Fruit fly (Drosophila melanogaster) whole organism, wandering third instar larva: ENCODE measurements around the gene Ccn.

Source experiments
- Abd-B ChIP-seq: fragments of >200 bp; optimal IDR thresholded peaks from 2 replicates; lab custom pipeline; 2017; ENCODE audit warnings: missing biosample characterization, missing genetic modification characterization
- CG32264 ChIP-seq: fragments of 200-800 bp; sonication (Bioruptor generic); optimal IDR thresholded peaks from 2 replicates; lab custom pipeline; 2016; ENCODE audit warnings: missing biosample characterization, missing genetic modification characterization
- CG9705 ChIP-seq: fragments of 200-800 bp; sonication (Bioruptor generic); optimal IDR thresholded peaks from 2 replicates; lab custom pipeline; 2018; ENCODE audit warnings: missing biosample characterization, mild to moderate bottlenecking, missing genetic modification characterization
- CrebA ChIP-seq: fragments of 200-800 bp; sonication (Bioruptor generic); optimal IDR thresholded peaks from 2 replicates; lab custom pipeline; 2016; ENCODE audit warnings: missing biosample characterization, mild to moderate bottlenecking, missing genetic modification characterization, borderline replicate concordance
- Dif ChIP-seq: fragments of 200-275, 200-300 bp; sonication (Bioruptor generic); optimal IDR thresholded peaks from 2 replicates; lab custom pipeline; 2018; ENCODE audit warnings: missing biosample characterization, missing genetic modification characterization; ENCODE audit not compliant: partially characterized antibody
- HLH106 ChIP-seq: fragments of 200-800 bp; optimal IDR thresholded peaks from 3 replicates; lab custom pipeline; 2019; ENCODE audit warnings: missing biosample characterization, mild to moderate bottlenecking, missing genetic modification characterization, moderate library complexity
- Hnf4 ChIP-seq: fragments of 200-800 bp; sonication (Bioruptor generic); optimal IDR thresholded peaks from 2 replicates; lab custom pipeline; 2016; ENCODE audit warnings: missing biosample characterization, mild to moderate bottlenecking, missing genetic modification characterization
- Mio ChIP-seq: sonication (Bioruptor generic); optimal IDR thresholded peaks from 2 replicates; lab custom pipeline; 2016; ENCODE audit warnings: missing biosample characterization, missing genetic modification characterization
- N ChIP-seq: fragments of >200 bp; optimal IDR thresholded peaks from 2 replicates; lab custom pipeline; 2018; ENCODE audit warnings: missing biosample characterization, missing external identifiers, missing genetic modification characterization
- OdsH ChIP-seq: fragments of 200-800 bp; sonication (Bioruptor generic); optimal IDR thresholded peaks from 2 replicates; lab custom pipeline; 2016; ENCODE audit warnings: missing biosample characterization, mild to moderate bottlenecking, missing genetic modification characterization
- Rel ChIP-seq, 2 experiments: fragments of 200-800 bp; sonication (Bioruptor generic) in 1 of 2; optimal IDR thresholded peaks; 2 replicates in 1 of 2; 3 replicates in 1 of 2; lab custom pipeline; 2016 to 2019; ENCODE audit warnings: mild to moderate bottlenecking in 2 of 2, missing biosample characterization in 2 of 2, missing genetic modification characterization in 2 of 2, moderate library complexity in 1 of 2
- Sp1 ChIP-seq: fragments of 200-800 bp; sonication (Bioruptor generic); optimal IDR thresholded peaks from 3 replicates; lab custom pipeline; 2019; ENCODE audit warnings: missing biosample characterization, mild to moderate bottlenecking, missing genetic modification characterization, moderate library complexity
- Vsx2 ChIP-seq: fragments of 200-300, 225-300 bp; sonication (Bioruptor generic); optimal IDR thresholded peaks from 2 replicates; lab custom pipeline; 2018; ENCODE audit warnings: missing biosample characterization, missing genetic modification characterization; ENCODE audit not compliant: partially characterized antibody
- br ChIP-seq: fragments of 200-800 bp; sonication (Bioruptor generic); optimal IDR thresholded peaks from 2 replicates; lab custom pipeline; 2016; ENCODE audit warnings: missing biosample characterization, missing genetic modification characterization
- brk ChIP-seq: fragments of 200-800 bp; sonication (Bioruptor generic); optimal IDR thresholded peaks from 2 replicates; lab custom pipeline; 2016; ENCODE audit warnings: missing biosample characterization, mild to moderate bottlenecking, missing genetic modification characterization
- dl ChIP-seq, 2 experiments: fragments of 175-275, 200-275 bp in 1 of 2; fragments of 200-275 bp in 1 of 2; sonication (Bioruptor generic); optimal IDR thresholded peaks; lab custom pipeline; 2018; ENCODE audit warnings: mild to moderate bottlenecking in 2 of 2, missing biosample characterization in 2 of 2, missing genetic modification characterization in 2 of 2, moderate library complexity in 2 of 2; ENCODE audit not compliant: partially characterized antibody in 2 of 2, insufficient read depth in 1 of 2
- dmrt93B ChIP-seq: fragments of 200-800 bp; sonication (Bioruptor generic); optimal IDR thresholded peaks from 2 replicates; lab custom pipeline; 2018; ENCODE audit warnings: missing biosample characterization, mild to moderate bottlenecking, missing genetic modification characterization
- dsf ChIP-seq: sonication (Bioruptor generic); optimal IDR thresholded peaks from 2 replicates; lab custom pipeline; 2016; ENCODE audit warnings: missing biosample characterization, missing genetic modification characterization, borderline replicate concordance
- ey ChIP-seq: fragments of 200-800 bp; sonication (Bioruptor generic); optimal IDR thresholded peaks from 2 replicates; lab custom pipeline; 2016; ENCODE audit warnings: missing biosample characterization, missing genetic modification characterization
- foxo ChIP-seq, 2 experiments: fragments of 200-800 bp; sonication (Bioruptor generic); optimal IDR thresholded peaks; 2 replicates in 1 of 2; 3 replicates in 1 of 2; lab custom pipeline; 2016 to 2017; ENCODE audit warnings: missing biosample characterization in 2 of 2, missing genetic modification characterization in 2 of 2
- fru ChIP-seq: fragments of 200-800 bp; sonication (Bioruptor generic); optimal IDR thresholded peaks from 3 replicates; lab custom pipeline; 2016; ENCODE audit warnings: missing biosample characterization, mild to moderate bottlenecking, missing genetic modification characterization
- h ChIP-seq: fragments of 200-800 bp; sonication (Bioruptor generic); optimal IDR thresholded peaks from 3 replicates; lab custom pipeline; 2016; ENCODE audit warnings: missing biosample characterization, mild to moderate bottlenecking, missing genetic modification characterization
- jim ChIP-seq: fragments of 175-275, 200-325 bp; sonication (Bioruptor generic); optimal IDR thresholded peaks from 2 replicates; lab custom pipeline; 2016; ENCODE audit warnings: missing biosample characterization, mild to moderate bottlenecking, missing genetic modification characterization
- lola ChIP-seq: fragments of >200 bp; optimal IDR thresholded peaks from 2 replicates; lab custom pipeline; 2017; ENCODE audit warnings: missing biosample characterization, missing genetic modification characterization
- pan ChIP-seq: fragments of >200 bp; optimal IDR thresholded peaks from 2 replicates; lab custom pipeline; 2017
- psq ChIP-seq: fragments of 200-800 bp; sonication (Bioruptor generic); optimal IDR thresholded peaks from 3 replicates; lab custom pipeline; 2017; ENCODE audit warnings: missing biosample characterization, mild to moderate bottlenecking, missing genetic modification characterization, moderate library complexity
- rgr ChIP-seq: fragments of 200-800 bp; sonication (Bioruptor generic); optimal IDR thresholded peaks from 3 replicates; lab custom pipeline; 2016; ENCODE audit warnings: missing biosample characterization, mild to moderate bottlenecking, missing genetic modification characterization
- sage ChIP-seq: fragments of 200-800 bp; sonication (Bioruptor generic); optimal IDR thresholded peaks from 2 replicates; lab custom pipeline; 2016; ENCODE audit warnings: missing biosample characterization, mild to moderate bottlenecking, missing genetic modification characterization
- sv ChIP-seq: fragments of 200-800 bp; sonication (Bioruptor generic); optimal IDR thresholded peaks from 3 replicates; lab custom pipeline; 2016; ENCODE audit warnings: missing biosample characterization, missing genetic modification characterization
- usp ChIP-seq: fragments of >200 bp; optimal IDR thresholded peaks from 2 replicates; lab custom pipeline; 2017; ENCODE audit warnings: missing biosample characterization, missing genetic modification characterization
- woc ChIP-seq: sonication (Bioruptor generic); optimal IDR thresholded peaks from 2 replicates; lab custom pipeline; 2016; ENCODE audit warnings: missing biosample characterization, mild to moderate bottlenecking, missing genetic modification characterization

Gene Ccn

dm6 chr3L:17746760-17747159 lies 56.9 kb downstream of the Ccn start, which contains the start of gene CG6034:
TSS of gene CG6034 (minus strand) at chr3L:17746860.
- TF ChIP-seq ey (GFP tag; lab: Kevin White, UChicago), result no peak
- TF ChIP-seq brk (GFP tag; lab: Kevin White, UChicago), result no peak
- no peak for TF ChIP-seq CrebA

DNA sequence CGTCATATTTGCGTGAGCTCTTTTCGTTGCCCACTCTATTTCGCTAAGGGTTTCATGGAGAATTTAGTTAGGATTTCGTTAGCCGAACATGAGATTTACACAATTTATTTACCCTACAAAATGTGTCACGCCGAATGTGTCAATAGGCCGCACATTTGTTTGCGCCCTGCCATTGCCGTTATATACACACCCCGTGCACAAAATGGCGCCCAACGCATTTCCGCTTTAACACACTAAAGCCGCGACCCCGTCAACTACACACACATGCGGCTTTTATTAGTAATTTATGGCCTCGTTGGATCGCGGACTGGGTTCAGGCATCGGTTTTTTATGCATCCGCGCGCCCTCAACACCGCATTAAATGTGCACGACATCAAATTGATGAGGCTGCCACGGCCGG lies 60.7 kb downstream of the Ccn start, which contains the start of gene Adgf-B:
Gene Adgf-B (minus strand): TSS at position 101 of the 400 bp plus-strand sequence.
- TF ChIP-seq brk (GFP tag; lab: Kevin White, UChicago) (no peak), woc (no peak), pan (lab: Kevin White, UChicago) (no peak), dmrt93B (GFP tag; lab: Kevin White, UChicago) (no peak), Vsx2 (GFP tag; lab: Kevin White, UChicago) (no peak)

- TF ChIP-seq h (GFP tag; lab: Kevin White, UChicago), result peak; percentile 94
- TF ChIP-seq Abd-B (GFP tag; lab: Kevin White, UChicago), result no peak
These were observed 64.5 kb downstream of the Ccn start for dm6 chr3L:17754285-17754684.

DNA sequence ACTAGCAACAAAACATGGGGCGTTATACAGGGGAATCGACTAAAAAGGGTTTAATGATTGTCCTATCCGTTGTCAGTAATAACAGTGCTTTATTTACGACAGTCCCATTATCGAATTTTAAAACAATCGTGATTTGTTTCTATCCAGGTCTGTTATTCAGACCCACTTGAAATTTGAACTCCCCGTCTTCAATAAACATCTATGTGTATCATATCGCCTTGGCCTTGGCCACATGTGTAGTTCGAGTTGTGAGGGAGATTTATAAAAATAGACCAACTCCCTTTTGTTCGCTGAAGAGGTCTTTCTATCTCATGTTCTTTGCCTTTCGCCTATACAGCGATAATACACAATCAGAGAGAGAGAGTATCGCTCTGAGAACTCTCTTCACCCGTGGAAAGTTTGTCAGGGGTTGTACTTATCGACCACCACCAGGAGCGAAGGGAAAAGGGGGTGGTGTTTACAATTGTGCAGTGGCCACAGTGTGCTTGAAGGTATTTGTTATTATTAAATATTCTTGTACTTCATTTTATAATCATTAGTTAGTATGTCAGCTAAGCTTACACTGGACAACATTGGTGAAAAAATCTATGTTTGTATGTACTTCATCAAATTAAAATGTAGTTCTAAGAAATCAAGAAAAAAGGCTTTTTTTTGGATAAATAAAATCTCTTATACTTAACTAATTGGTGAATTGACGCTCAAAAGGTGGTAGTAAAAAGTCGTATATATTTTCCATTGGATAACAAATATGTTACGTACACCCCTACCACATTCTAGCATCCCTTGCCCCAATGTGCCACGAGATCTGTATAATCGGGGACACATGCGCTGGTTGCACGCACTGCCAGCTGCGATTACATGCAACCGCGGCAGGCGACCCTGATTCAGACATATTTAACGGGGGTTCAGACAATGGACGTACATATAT lies 67.6 kb downstream of the Ccn start:
- TF ChIP-seq dl (GFP tag; optimal IDR thresholded peaks at IDR 0.05; lab: Kevin White, UChicago; ENCODE audit: insufficient read depth in 1 of 2, partially characterized antibody in 2 of 2), result peak in 1 of 2 experiments; percentile 53
- peak; percentile 43 for TF ChIP-seq Dif (GFP tag; lab: Kevin White, UChicago)
- peak in 1 of 2 experiments; percentile 76 for TF ChIP-seq foxo (GFP tag; optimal IDR thresholded peaks at IDR 0.05; lab: Kevin White, UChicago)
- peak; percentile 57 for TF ChIP-seq dmrt93B (GFP tag; lab: Kevin White, UChicago)
- peak; percentile 50 for TF ChIP-seq psq (GFP tag; lab: Kevin White, UChicago)
- peak; percentile 73 for TF ChIP-seq h (GFP tag; lab: Kevin White, UChicago)
- TF ChIP-seq br (GFP tag; lab: Kevin White, UChicago), result peak; percentile 56
- peak; percentile 3 for TF ChIP-seq CG32264 (GFP tag; lab: Kevin White, UChicago)
- no peak for TF ChIP-seq usp (GFP tag; lab: Kevin White, UChicago)
- TF ChIP-seq sv, result peak; percentile 34
- TF ChIP-seq ey (GFP tag; lab: Kevin White, UChicago), result peak; percentile 45
- TF ChIP-seq dsf (GFP tag; lab: Kevin White, UChicago), result no peak
- TF ChIP-seq fru (GFP tag; lab: Kevin White, UChicago), result peak; percentile 77
- no peak for TF ChIP-seq Rel (GFP tag; optimal IDR thresholded peaks at IDR 0.05; lab: Kevin White, UChicago)
- no peak for TF ChIP-seq Rel (tag; optimal IDR thresholded peaks at IDR 0.05; lab: Kevin White, UChicago)
- TF ChIP-seq jim, result no peak
- peak; percentile 71 for TF ChIP-seq OdsH (GFP tag; lab: Kevin White, UChicago)
- TF ChIP-seq CG9705, result peak; percentile 27
- TF ChIP-seq sage (GFP tag; lab: Kevin White, UChicago), result no peak
- TF ChIP-seq rgr (GFP tag; lab: Kevin White, UChicago), result peak; percentile 55
- TF ChIP-seq Hnf4 (GFP tag; lab: Kevin White, UChicago), result peak; percentile 16
- peak; percentile 65 for TF ChIP-seq woc
- peak; percentile 67 for TF ChIP-seq Sp1 (GFP tag; lab: Kevin White, UChicago)
- peak; percentile 67 for TF ChIP-seq HLH106

dm6 chr3L:17758084-17758211 lies 68.1 kb downstream of the Ccn start, which contains the start of gene CG32182:
TSS of gene CG32182 (plus strand) at chr3L:17758112.
- TF ChIP-seq Mio (GFP tag; lab: Kevin White, UChicago), result no peak
- no peak for TF ChIP-seq CrebA
- TF ChIP-seq fru (GFP tag; lab: Kevin White, UChicago), result no peak
- no peak for TF ChIP-seq sage (GFP tag; lab: Kevin White, UChicago)
- TF ChIP-seq N, result no peak
- no peak for TF ChIP-seq brk (GFP tag; lab: Kevin White, UChicago)
- no peak for TF ChIP-seq lola (GFP tag; lab: Kevin White, UChicago)
- TF ChIP-seq Hnf4 (GFP tag; lab: Kevin White, UChicago), result no peak
- TF ChIP-seq jim, result no peak
- no peak for TF ChIP-seq psq (GFP tag; lab: Kevin White, UChicago)
- no peak for TF ChIP-seq CG9705
- no peak for TF ChIP-seq br (GFP tag; lab: Kevin White, UChicago)
- TF ChIP-seq Dif (GFP tag; lab: Kevin White, UChicago), result no peak
- TF ChIP-seq OdsH (GFP tag; lab: Kevin White, UChicago), result no peak
- no peak for TF ChIP-seq pan (lab: Kevin White, UChicago)
- no peak for TF ChIP-seq woc
- no peak for TF ChIP-seq rgr (GFP tag; lab: Kevin White, UChicago)
